Worm (Caenorhabditis elegans) whole organism, L3 larva: ENCODE measurements around the gene math-44.

ENCODE experiments used
- ceh-16 ChIP-seq: sonication (generic microtip); optimal IDR thresholded peaks from 2 replicates; lab custom pipeline; 2017; ENCODE audit warnings: missing biosample characterization, missing genetic modification characterization
- ceh-82 ChIP-seq: fragments of 150-350 bp; optimal IDR thresholded peaks from 2 replicates; lab custom pipeline; 2014; ENCODE audit warnings: missing biosample characterization, missing genetic modification characterization
- egl-27 ChIP-seq: sonication (generic microtip); optimal IDR thresholded peaks from 4 replicates; lab custom pipeline; 2017; ENCODE audit warnings: missing biosample characterization, missing genetic modification reagents, missing genetic modification characterization
- mdl-1 ChIP-seq: fragments of 150-350 bp; optimal IDR thresholded peaks from 2 replicates; lab custom pipeline; 2014; ENCODE audit warnings: missing biosample characterization, missing genetic modification characterization
- nhr-11 ChIP-seq: fragments of 150-350 bp; optimal IDR thresholded peaks from 2 replicates; lab custom pipeline; 2014; ENCODE audit warnings: missing biosample characterization, missing genetic modification characterization
- nhr-28 ChIP-seq: fragments of 150-350 bp; optimal IDR thresholded peaks from 2 replicates; lab custom pipeline; 2014; ENCODE audit warnings: missing biosample characterization, missing genetic modification characterization
- nhr-76 ChIP-seq: fragments of 150-350 bp; sonication (generic microtip); optimal IDR thresholded peaks from 5 replicates; lab custom pipeline; 2014; ENCODE audit warnings: missing biosample characterization, missing genetic modification characterization
- snpc-4 ChIP-seq: fragments of 150-350 bp; optimal IDR thresholded peaks from 2 replicates; lab custom pipeline; 2014; ENCODE audit warnings: missing biosample characterization, missing genetic modification characterization
- zag-1 ChIP-seq: fragments of 150-350 bp; optimal IDR thresholded peaks from 2 replicates; lab custom pipeline; 2014; ENCODE audit warnings: missing biosample characterization, missing genetic modification characterization

DNA sequence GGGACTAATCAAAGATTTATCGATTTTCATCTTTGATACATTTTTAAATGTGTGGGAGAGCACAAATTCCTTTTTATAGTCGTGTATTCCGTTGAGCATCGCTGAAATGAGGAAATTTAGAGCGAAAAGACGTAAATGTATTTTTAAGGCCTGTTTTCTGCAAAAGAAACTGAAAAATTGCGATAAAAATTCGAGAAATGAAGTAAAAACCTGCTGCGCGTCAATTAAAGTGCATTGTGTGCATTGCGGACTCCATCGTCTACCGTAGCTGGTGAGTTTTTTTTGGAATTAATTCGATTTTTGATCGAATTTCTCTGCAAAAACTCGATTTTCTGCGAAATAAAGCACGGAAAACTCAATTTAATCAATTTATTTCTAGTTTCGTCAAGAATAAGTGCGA lies 50.2 kb downstream of the math-44 start, which contains the start of gene bath-19:
- TF ChIP-seq zag-1 (tag; lab: Kevin White, UChicago) (no peak), nhr-28 (tag; lab: Kevin White, UChicago) (no peak), snpc-4 (no peak), egl-27 (tag; lab: Kevin White, UChicago) (no peak), nhr-76 (tag; lab: Kevin White, UChicago) (no peak), ceh-82 (tag; lab: Kevin White, UChicago) (no peak), nhr-11 (tag; lab: Kevin White, UChicago) (no peak), ceh-16 (tag; lab: Kevin White, UChicago) (no peak), mdl-1 (no peak)
